Worm (Caenorhabditis elegans): ENCODE data around the gene dop-1.

- TF ChIP-seq ceh-82 (tag; optimal IDR thresholded peaks at IDR 0.05) (no peak), pqm-1 (tag; optimal IDR thresholded peaks at IDR 0.05) (no peak), nhr-237 (tag; optimal IDR thresholded peaks at IDR 0.05) (no peak), nhr-76 (tag; optimal IDR thresholded peaks at IDR 0.05) (no peak), hmg-11 (tag; optimal IDR thresholded peaks at IDR 0.05) (no peak), snpc-4 (tag; optimal IDR thresholded peaks at IDR 0.05) (no peak)
These were observed 56.1 kb downstream of the dop-1 start, which contains the start of gene F14H12.7 for ce11 chrX:4362522-4362921.

Measured in whole organism, L3 larva.